Worm (Caenorhabditis elegans): ENCODE results near the gene tag-244.

Gene tag-244

ce11 chrIV:1548457-1548861 is 2.2 kb upstream of the tag-244 start, which contains the start of gene col-107:
Gene col-107 (plus strand): TSS chrIV:1548721.
- TF ChIP-seq sma-9 (GFP tag; optimal IDR thresholded peaks at IDR 0.05) (no peak), sma-9 (tag; optimal IDR thresholded peaks at IDR 0.05) (no peak), nhr-12 (tag; optimal IDR thresholded peaks at IDR 0.05) (no peak), alr-1 (tag; optimal IDR thresholded peaks at IDR 0.05) (no peak), dmd-4 (tag; optimal IDR thresholded peaks at IDR 0.05) (no peak), ama-1 (optimal IDR thresholded peaks at IDR 0.05) (peak; percentile 89), blmp-1 (tag; optimal IDR thresholded peaks at IDR 0.05; ENCODE audit: insufficient read depth) (peak; percentile 12), snpc-4 (tag; optimal IDR thresholded peaks at IDR 0.05) (no peak), ceh-16 (tag; optimal IDR thresholded peaks at IDR 0.05) (peak; percentile 50), Y55F3AM.14 (GFP tag; optimal IDR thresholded peaks at IDR 0.05) (no peak), nhr-25 (tag; optimal IDR thresholded peaks at IDR 0.05) (peak; percentile 67)

- TF ChIP-seq ama-1 (optimal IDR thresholded peaks at IDR 0.05) (peak; percentile 75), ceh-82 (tag; optimal IDR thresholded peaks at IDR 0.05) (no peak), mbf-1 (tag; optimal IDR thresholded peaks at IDR 0.05) (no peak), fos-1 (tag; optimal IDR thresholded peaks at IDR 0.05) (no peak), F13H6.1 (tag; optimal IDR thresholded peaks at IDR 0.05) (peak; percentile 4), ztf-4 (tag; optimal IDR thresholded peaks at IDR 0.05) (no peak), lin-39 (tag; optimal IDR thresholded peaks at IDR 0.05) (no peak), unc-39 (tag; optimal IDR thresholded peaks at IDR 0.05) (no peak), skn-1 (tag; optimal IDR thresholded peaks at IDR 0.05) (no peak), lsy-2 (tag; optimal IDR thresholded peaks at IDR 0.05) (no peak), dmd-4 (tag; optimal IDR thresholded peaks at IDR 0.05) (no peak), nhr-25 (tag; optimal IDR thresholded peaks at IDR 0.05) (peak; percentile 71), zag-1 (tag; optimal IDR thresholded peaks at IDR 0.05) (no peak), C34F6.9 (tag; optimal IDR thresholded peaks at IDR 0.05) (no peak)
Observed at ce11 chrIV:1549095-1550093, 1.3 kb upstream of the tag-244 start.

ce11 chrIV:1550131-1550530 is 547 bp upstream of the tag-244 start, which contains the start of gene C34H4.5:
Gene C34H4.5 (minus strand): TSS chrIV:1550231.
- TF ChIP-seq C34F6.9 (tag; optimal IDR thresholded peaks at IDR 0.05): no peak
- no peak for TF ChIP-seq alr-1 (tag; optimal IDR thresholded peaks at IDR 0.05)
- no peak for TF ChIP-seq unc-55 (GFP tag; optimal IDR thresholded peaks at IDR 0.05)

- peak; percentile 66 for TF ChIP-seq fos-1 (tag; optimal IDR thresholded peaks at IDR 0.05)
- no peak for TF ChIP-seq lin-39 (tag; optimal IDR thresholded peaks at IDR 0.05)
Observed at ce11 chrIV:1553195-1553918, 2.7 kb downstream of the tag-244 start, which contains the start of gene C34H4.2. Gene C34H4.2 (plus strand): TSS chrIV:1553752.

- peak; percentile 57 for TF ChIP-seq fos-1 (tag; optimal IDR thresholded peaks at IDR 0.05)
- no peak for TF ChIP-seq mdl-1 (tag; optimal IDR thresholded peaks at IDR 0.05)
- no peak for TF ChIP-seq unc-39 (tag; optimal IDR thresholded peaks at IDR 0.05)
- no peak for TF ChIP-seq elt-1 (tag; optimal IDR thresholded peaks at IDR 0.05)
- no peak for TF ChIP-seq ceh-82 (tag; optimal IDR thresholded peaks at IDR 0.05)
- TF ChIP-seq sma-3 (GFP tag; optimal IDR thresholded peaks at IDR 0.05): no peak
- no peak for TF ChIP-seq gmeb-1 (tag; optimal IDR thresholded peaks at IDR 0.05)
- no peak for TF ChIP-seq dmd-4 (tag; optimal IDR thresholded peaks at IDR 0.05)
- no peak for TF ChIP-seq zag-1 (tag; optimal IDR thresholded peaks at IDR 0.05)
Observed at ce11 chrIV:1555021-1555720, 4.5 kb downstream of the tag-244 start, which contains the start of gene C34H4.1. Gene C34H4.1 (plus strand): TSS chrIV:1555579.

ce11 chrIV:1559931-1560330 is 9.3 kb downstream of the tag-244 start, which contains the start of gene Y41D4B.17:
Gene Y41D4B.17 (plus strand): TSS chrIV:1560104.
- TF ChIP-seq sma-9 (GFP tag; optimal IDR thresholded peaks at IDR 0.05) (peak; percentile 6), sma-9 (tag; optimal IDR thresholded peaks at IDR 0.05) (no peak), mbf-1 (tag; optimal IDR thresholded peaks at IDR 0.05) (no peak), unc-55 (GFP tag; optimal IDR thresholded peaks at IDR 0.05) (no peak), fos-1 (tag; optimal IDR thresholded peaks at IDR 0.05) (peak; percentile 82)

Measured in whole organism, L2 larva.